Worm (Caenorhabditis elegans) whole organism, L2 larva: Measurements from ENCODE around the gene F40G9.7.

ENCODE experiments used
- F13H6.1 ChIP-seq: sonication (generic microtip); optimal IDR thresholded peaks from 2 replicates; lab custom pipeline; 2016; ENCODE audit warnings: missing genetic modification characterization, missing compliant biosample characterization
- R02D3.7 ChIP-seq: fragments of 150-350 bp; optimal IDR thresholded peaks from 2 replicates; lab custom pipeline; 2014; ENCODE audit warnings: missing biosample characterization, missing genetic modification characterization
- Y55F3AM.14 ChIP-seq: fragments of 200-800 bp; sonication (Bioruptor generic); optimal IDR thresholded peaks from 2 replicates; lab custom pipeline; 2018; ENCODE audit warnings: mild to moderate bottlenecking, missing genetic modification characterization, missing compliant biosample characterization
- ZK546.5 ChIP-seq: sonication (generic microtip); optimal IDR thresholded peaks from 2 replicates; lab custom pipeline; 2017; ENCODE audit warnings: missing biosample characterization, missing genetic modification characterization
- aly-2 ChIP-seq: fragments of 150-350 bp; optimal IDR thresholded peaks from 2 replicates; lab custom pipeline; 2014; ENCODE audit warnings: missing biosample characterization, missing genetic modification characterization
- ama-1 ChIP-seq: fragments of 150-350 bp; optimal IDR thresholded peaks from 2 replicates; lab custom pipeline; 2018; ENCODE audit warnings: inconsistent platforms
- blmp-1 ChIP-seq: sonication (generic microtip); optimal IDR thresholded peaks from 2 replicates; lab custom pipeline; 2017; ENCODE audit warnings: missing genetic modification characterization, mild to moderate bottlenecking, missing compliant biosample characterization, antibody characterized with exemption, moderate library complexity; ENCODE audit not compliant: insufficient read depth
- crh-2 ChIP-seq: sonication (generic microtip); optimal IDR thresholded peaks from 2 replicates; lab custom pipeline; 2017; ENCODE audit warnings: missing biosample characterization, missing genetic modification characterization
- dmd-4 ChIP-seq: sonication (generic microtip); optimal IDR thresholded peaks from 2 replicates; lab custom pipeline; 2017; ENCODE audit warnings: missing biosample characterization, missing genetic modification characterization
- egl-27 ChIP-seq: sonication (generic microtip); optimal IDR thresholded peaks from 3 replicates; lab custom pipeline; 2017; ENCODE audit warnings: missing biosample characterization, missing genetic modification reagents, missing genetic modification characterization
- elt-3 ChIP-seq: sonication (generic microtip); optimal IDR thresholded peaks from 2 replicates; lab custom pipeline; 2017; ENCODE audit warnings: missing biosample characterization, missing genetic modification characterization
- fos-1 ChIP-seq: fragments of 150-350 bp; optimal IDR thresholded peaks from 2 replicates; lab custom pipeline; 2014; ENCODE audit warnings: missing biosample characterization, missing genetic modification characterization
- gmeb-1 ChIP-seq: fragments of 150-350 bp; optimal IDR thresholded peaks from 2 replicates; lab custom pipeline; 2014; ENCODE audit warnings: missing biosample characterization, missing genetic modification characterization
- lin-39 ChIP-seq: fragments of 150-350 bp; optimal IDR thresholded peaks from 2 replicates; lab custom pipeline; 2014; ENCODE audit warnings: missing biosample characterization, missing genetic modification reagents, missing genetic modification characterization
- lsy-2 ChIP-seq, 2 experiments: fragments of 150-350 bp in 1 of 2; sonication (generic microtip) in 1 of 2; optimal IDR thresholded peaks; 2 replicates each; lab custom pipeline; 2014 to 2017; ENCODE audit warnings: missing biosample characterization in 2 of 2, missing genetic modification characterization in 2 of 2
- mab-5 ChIP-seq: fragments of 150-350 bp; optimal IDR thresholded peaks from 2 replicates; lab custom pipeline; 2014; ENCODE audit warnings: missing biosample characterization, missing genetic modification characterization
- mdl-1 ChIP-seq, 2 experiments: fragments of 150-350 bp in 1 of 2; sonication (generic microtip) in 1 of 2; optimal IDR thresholded peaks; 2 replicates each; lab custom pipeline; 2017; ENCODE audit warnings: missing biosample characterization in 2 of 2, missing genetic modification characterization in 2 of 2
- nhr-10 ChIP-seq: sonication (generic microtip); optimal IDR thresholded peaks from 2 replicates; lab custom pipeline; 2017; ENCODE audit warnings: missing biosample characterization, missing genetic modification characterization
- nhr-11 ChIP-seq: fragments of 150-350 bp; optimal IDR thresholded peaks from 2 replicates; lab custom pipeline; 2014; ENCODE audit warnings: missing biosample characterization, missing genetic modification characterization
- nhr-129 ChIP-seq: fragments of 150-350 bp; optimal IDR thresholded peaks from 2 replicates; lab custom pipeline; 2014; ENCODE audit warnings: missing biosample characterization, missing genetic modification characterization
- nhr-21 ChIP-seq: fragments of 150-350 bp; optimal IDR thresholded peaks from 2 replicates; lab custom pipeline; 2014; ENCODE audit warnings: missing biosample characterization, missing genetic modification characterization
- nhr-237 ChIP-seq: fragments of 150-350 bp; optimal IDR thresholded peaks from 2 replicates; lab custom pipeline; 2014; ENCODE audit warnings: missing biosample characterization, missing genetic modification characterization
- nhr-25 ChIP-seq: fragments of 150-350 bp; sonication (generic microtip); optimal IDR thresholded peaks from 3 replicates; lab custom pipeline; 2014; ENCODE audit warnings: missing biosample characterization, missing genetic modification characterization
- nhr-6 ChIP-seq: fragments of 150-350 bp; optimal IDR thresholded peaks from 2 replicates; lab custom pipeline; 2014; ENCODE audit warnings: missing biosample characterization, missing genetic modification characterization
- nhr-77 ChIP-seq: fragments of 150-350 bp; optimal IDR thresholded peaks from 2 replicates; lab custom pipeline; 2014; ENCODE audit warnings: missing biosample characterization, missing genetic modification characterization
- peb-1 ChIP-seq: fragments of 150-350 bp; optimal IDR thresholded peaks from 2 replicates; lab custom pipeline; 2014; ENCODE audit warnings: missing biosample characterization, missing genetic modification characterization
- sem-4 ChIP-seq: fragments of 150-350 bp; optimal IDR thresholded peaks from 2 replicates; lab custom pipeline; 2014; ENCODE audit warnings: missing biosample characterization, missing genetic modification reagents, missing genetic modification characterization
- skn-1 ChIP-seq: sonication (generic microtip); optimal IDR thresholded peaks from 2 replicates; lab custom pipeline; 2017; ENCODE audit warnings: missing biosample characterization, missing genetic modification characterization
- sma-3 ChIP-seq: sonication (generic microtip); optimal IDR thresholded peaks from 2 replicates; lab custom pipeline; 2016; ENCODE audit warnings: missing genetic modification reagents, missing genetic modification characterization, missing compliant biosample characterization
- sma-9 ChIP-seq, 2 experiments: fragments of 150-350 bp in 1 of 2; sonication (generic microtip) in 1 of 2; optimal IDR thresholded peaks; 2 replicates each; lab custom pipeline; 2014 to 2016; ENCODE audit warnings: missing genetic modification characterization in 2 of 2, mild to moderate bottlenecking in 1 of 2, missing biosample characterization in 1 of 2, missing compliant biosample characterization in 1 of 2, missing genetic modification reagents in 1 of 2, moderate library complexity in 1 of 2
- unc-39 ChIP-seq: fragments of 150-350 bp; optimal IDR thresholded peaks from 2 replicates; lab custom pipeline; 2014; ENCODE audit warnings: missing biosample characterization, missing genetic modification characterization
- unc-55 ChIP-seq: fragments of 150-350 bp; sonication (generic microtip); optimal IDR thresholded peaks from 3 replicates; lab custom pipeline; 2014; ENCODE audit warnings: missing biosample characterization, missing genetic modification reagents, missing genetic modification characterization
- unc-62 ChIP-seq: fragments of 150-350 bp; optimal IDR thresholded peaks from 2 replicates; lab custom pipeline; 2014; ENCODE audit warnings: missing biosample characterization, missing genetic modification reagents, missing genetic modification characterization
- zag-1 ChIP-seq: fragments of 150-350 bp; optimal IDR thresholded peaks from 2 replicates; lab custom pipeline; 2014; ENCODE audit warnings: missing biosample characterization, missing genetic modification characterization
- ztf-1 ChIP-seq: fragments of 200-800 bp; sonication (Bioruptor generic); conservative IDR thresholded peaks from 2 replicates; pipeline ENCODE4 v1.3.6; 2022; ENCODE audit warnings: missing genetic modification characterization, missing compliant biosample characterization
- ztf-11 ChIP-seq: sonication (generic microtip); optimal IDR thresholded peaks from 2 replicates; lab custom pipeline; 2017; ENCODE audit warnings: missing biosample characterization, missing genetic modification characterization
- ztf-4 ChIP-seq: fragments of 150-350 bp; optimal IDR thresholded peaks from 2 replicates; lab custom pipeline; 2014; ENCODE audit warnings: missing biosample characterization, missing genetic modification characterization

Gene F40G9.7

DNA sequence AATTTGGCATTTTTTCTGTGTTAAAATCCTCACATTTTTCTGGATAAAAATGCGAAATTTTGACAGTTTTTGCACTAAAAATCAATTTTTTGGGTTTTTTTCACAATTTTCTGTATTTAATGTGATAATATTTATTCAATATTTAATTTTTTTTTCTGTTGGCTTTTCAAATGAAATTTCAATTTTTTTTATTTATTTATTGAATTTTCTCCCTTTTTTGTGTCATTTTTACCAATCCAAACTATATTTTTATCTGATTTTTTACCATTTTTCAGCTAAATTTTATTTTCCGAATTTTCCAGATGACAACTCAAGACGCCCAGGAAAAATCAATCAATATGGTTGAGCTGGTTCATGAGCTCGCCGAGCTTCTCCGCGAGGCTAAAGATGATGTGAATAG lies 28.7 kb downstream of the F40G9.7 start, which contains the start of gene F40G9.17:
Gene F40G9.17, plus strand, starts transcription at position 301 of the 400 bp plus-strand sequence.
- TF ChIP-seq nhr-237 (tag; lab: Kevin White, UChicago) (no peak), zag-1 (tag; lab: Kevin White, UChicago) (no peak), skn-1 (tag; lab: Kevin White, UChicago) (no peak), F13H6.1 (tag; lab: Kevin White, UChicago) (no peak)

DNA sequence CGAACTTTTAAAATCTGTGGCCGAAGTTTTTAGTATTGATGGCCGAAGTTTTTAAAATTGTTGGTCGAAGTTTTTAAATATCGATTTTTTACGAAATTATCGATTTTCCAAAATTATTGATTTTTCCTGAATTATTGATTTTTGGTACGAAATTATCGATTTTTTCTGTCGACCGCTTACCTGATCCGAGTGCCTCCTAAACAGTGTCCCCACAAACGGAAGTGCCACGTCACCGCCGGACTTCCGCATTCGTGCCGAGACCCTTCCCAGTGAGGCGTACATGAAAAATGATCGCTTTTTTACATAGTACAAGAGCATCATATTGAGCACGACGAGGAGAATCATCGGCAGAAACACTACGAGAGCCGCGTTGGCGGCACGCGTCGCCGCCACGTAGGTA lies 38.5 kb downstream of the F40G9.7 start:
- TF ChIP-seq ztf-1 (GFP tag; lab: Robert Waterston, UW) (no peak), nhr-237 (tag; lab: Kevin White, UChicago) (no peak), peb-1 (tag; lab: Kevin White, UChicago) (no peak), nhr-129 (no peak), ZK546.5 (tag; lab: Kevin White, UChicago) (no peak), F13H6.1 (tag; lab: Kevin White, UChicago) (no peak), unc-39 (tag; lab: Kevin White, UChicago) (no peak), aly-2 (tag; lab: Kevin White, UChicago) (no peak), sma-3 (GFP tag; lab: Kevin White, UChicago) (no peak), mdl-1 (tag; optimal IDR thresholded peaks at IDR 0.05; lab: Kevin White, UChicago) (no peak), nhr-11 (tag; lab: Kevin White, UChicago) (no peak), ama-1 (lab: Kevin White, UChicago) (no peak), mab-5 (tag; lab: Kevin White, UChicago) (no peak), lin-39 (tag; lab: Kevin White, UChicago) (no peak), unc-55 (GFP tag; lab: Kevin White, UChicago) (no peak), nhr-25 (tag; lab: Kevin White, UChicago) (no peak)

DNA sequence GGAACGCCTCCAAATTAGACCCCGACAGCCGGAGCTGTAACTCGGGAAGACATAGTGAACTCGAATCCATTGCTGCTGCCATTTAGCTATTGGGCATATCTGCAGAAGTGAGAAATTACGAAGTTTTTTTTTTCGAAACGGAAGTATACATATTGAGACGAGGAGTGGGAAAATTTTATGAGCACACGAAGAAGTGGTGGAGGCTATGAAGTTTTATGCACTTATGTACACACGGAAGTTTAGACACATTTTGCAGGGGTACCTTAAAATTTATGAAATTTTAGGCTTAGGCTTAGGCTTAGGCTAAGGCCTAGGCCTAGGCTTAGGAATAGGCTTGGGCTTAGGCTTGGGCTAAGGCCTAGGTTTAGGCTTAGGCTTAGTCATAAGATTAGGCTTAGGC lies 41.5 kb downstream of the F40G9.7 start, which contains the start of gene W10C4.1:
Gene W10C4.1, minus strand, starts transcription at position 101 of the 400 bp plus-strand sequence.
- TF ChIP-seq nhr-77 (tag; lab: Kevin White, UChicago) (no peak), unc-55 (GFP tag; lab: Kevin White, UChicago) (peak; percentile 9)

DNA sequence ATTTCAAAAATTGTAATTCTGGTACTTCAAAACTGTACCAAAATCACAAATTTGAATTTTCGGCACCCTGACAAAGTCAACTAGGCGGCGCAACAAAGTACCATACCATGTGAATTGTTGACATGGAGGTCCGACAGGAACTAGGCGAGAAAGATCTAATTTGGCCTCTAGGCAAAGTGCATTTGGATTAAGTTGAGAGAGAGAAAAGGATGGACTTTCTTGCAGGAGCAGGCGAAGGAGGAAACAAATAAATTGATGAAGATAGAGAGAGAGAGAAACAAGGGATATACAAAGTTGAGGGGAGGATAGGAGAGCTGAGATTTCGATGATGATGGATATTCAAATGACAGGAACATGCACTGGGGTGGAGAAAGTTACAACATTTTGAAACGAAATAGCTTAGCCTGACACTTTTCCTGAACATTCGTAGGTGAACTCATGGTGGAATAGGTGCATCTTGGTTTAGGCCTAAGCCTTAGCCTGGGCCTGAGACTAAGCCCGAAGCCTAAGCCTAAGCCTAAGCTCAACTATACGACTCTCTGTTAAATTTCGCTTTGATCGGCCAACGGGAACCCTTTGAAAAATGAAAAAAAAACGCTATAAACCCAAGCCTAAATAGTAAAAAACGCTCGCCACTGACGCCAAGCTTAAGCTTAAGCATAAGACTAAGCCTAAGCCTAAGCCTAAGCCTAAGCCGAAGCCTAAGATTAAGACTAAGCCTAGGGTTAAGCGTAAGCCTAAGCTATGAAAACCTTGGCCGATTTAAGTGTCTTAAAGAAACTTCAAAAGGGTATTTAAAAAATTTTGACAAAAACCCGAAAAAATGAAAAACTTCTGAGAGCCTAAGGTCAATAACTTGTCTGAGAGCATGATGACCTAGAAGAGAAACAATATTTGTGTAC lies 43.6 kb downstream of the F40G9.7 start:
- TF ChIP-seq nhr-6 (no peak), unc-62 (GFP tag; lab: Kevin White, UChicago) (no peak), gmeb-1 (tag; lab: Kevin White, UChicago) (no peak), ztf-4 (tag; lab: Kevin White, UChicago) (no peak), lin-39 (tag; lab: Kevin White, UChicago) (no peak), crh-2 (no peak), Y55F3AM.14 (GFP tag; lab: Kevin White, UChicago) (no peak), aly-2 (tag; lab: Kevin White, UChicago) (no peak), nhr-11 (tag; lab: Kevin White, UChicago) (no peak), nhr-21 (tag; lab: Kevin White, UChicago) (no peak), ztf-11 (tag; lab: Kevin White, UChicago) (no peak), blmp-1 (tag; lab: Kevin White, UChicago) (no peak), fos-1 (tag; lab: Kevin White, UChicago) (no peak), lsy-2 (tag; optimal IDR thresholded peaks at IDR 0.05; lab: Kevin White, UChicago) (no peak)

DNA sequence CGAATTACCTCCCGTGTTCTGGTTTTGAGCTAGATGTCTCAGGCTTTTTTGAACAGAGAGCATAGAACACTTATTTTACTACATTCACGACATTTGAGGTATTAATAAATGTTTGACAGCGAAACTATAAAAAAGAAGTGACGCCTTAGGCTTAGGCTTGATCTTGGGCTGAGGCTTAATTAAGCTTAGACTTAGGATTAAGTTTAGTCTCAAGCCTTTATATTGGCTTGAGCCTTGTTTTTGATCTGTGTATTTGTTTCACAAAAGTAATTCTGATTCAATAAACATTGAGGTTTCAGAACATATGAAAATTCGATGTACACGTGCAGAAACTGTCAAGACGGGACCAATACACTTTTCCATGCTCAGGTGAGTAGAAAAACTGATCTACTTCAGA lies 44.2 kb downstream of the F40G9.7 start, which contains the start of gene klp-20:
Gene klp-20, plus strand, starts transcription at position 298 of the 397 bp plus-strand sequence.
- no peak for TF ChIP-seq egl-27 (tag; lab: Kevin White, UChicago)
- TF ChIP-seq dmd-4 (tag; lab: Kevin White, UChicago), result no peak
- no peak for TF ChIP-seq nhr-10
- TF ChIP-seq aly-2 (tag; lab: Kevin White, UChicago), result no peak
- no peak for TF ChIP-seq lin-39 (tag; lab: Kevin White, UChicago)
- TF ChIP-seq blmp-1 (tag; lab: Kevin White, UChicago), result no peak
- TF ChIP-seq R02D3.7, result no peak
- TF ChIP-seq nhr-6, result no peak
- no peak for TF ChIP-seq zag-1 (tag; lab: Kevin White, UChicago)
- no peak for TF ChIP-seq mab-5 (tag; lab: Kevin White, UChicago)
- no peak for TF ChIP-seq ztf-1 (GFP tag; lab: Robert Waterston, UW)
- no peak for TF ChIP-seq sma-9 (GFP tag; optimal IDR thresholded peaks at IDR 0.05; lab: Kevin White, UChicago)
- TF ChIP-seq sma-9 (tag; optimal IDR thresholded peaks at IDR 0.05; lab: Kevin White, UChicago), result no peak
- no peak for TF ChIP-seq sem-4
- TF ChIP-seq nhr-21 (tag; lab: Kevin White, UChicago), result no peak
- no peak for TF ChIP-seq sma-3 (GFP tag; lab: Kevin White, UChicago)
- no peak for TF ChIP-seq elt-3
- no peak for TF ChIP-seq peb-1 (tag; lab: Kevin White, UChicago)
